Fruit fly (Drosophila melanogaster) whole organism, embryonic: ENCODE measurements around the gene CG1896.

Experiments
- ATbp ChIP-seq: fragments of 200-800 bp; sonication (Bioruptor generic); optimal IDR thresholded peaks from 2 replicates; lab custom pipeline; 2017; ENCODE audit warnings: missing biosample characterization, mild to moderate bottlenecking, missing genetic modification characterization, missing genetic modification reagents
- CG11247 ChIP-seq: fragments of 200-800 bp; sonication (Bioruptor generic); IDR thresholded peaks from 2 replicates; pipeline ENCODE4 v1.3.6; 2022; ENCODE audit warnings: missing biosample characterization, missing genetic modification characterization
- CG11560 ChIP-seq: fragments of 200-800 bp; sonication (Bioruptor generic); IDR thresholded peaks from 3 replicates; pipeline ENCODE4 v1.3.6; 2022; ENCODE audit warnings: missing biosample characterization, missing genetic modification characterization
- CG12071 ChIP-seq: fragments of 200-800 bp; sonication (Bioruptor generic); optimal IDR thresholded peaks from 3 replicates; lab custom pipeline; 2018; ENCODE audit warnings: missing biosample characterization, mild to moderate bottlenecking, missing genetic modification characterization
- CG12659 ChIP-seq: fragments of 200-800 bp; sonication (Bioruptor generic); optimal IDR thresholded peaks from 3 replicates; lab custom pipeline; 2017; ENCODE audit warnings: mild to moderate bottlenecking, missing biosample characterization, missing genetic modification reagents, missing genetic modification characterization
- CG13424 ChIP-seq: fragments of 200-800 bp; sonication (Bioruptor generic); optimal IDR thresholded peaks from 2 replicates; lab custom pipeline; 2019; ENCODE audit warnings: missing biosample characterization, mild to moderate bottlenecking, missing genetic modification characterization, moderate library complexity
- CG13624 ChIP-seq: fragments of 200-800 bp; sonication (Bioruptor generic); optimal IDR thresholded peaks from 2 replicates; lab custom pipeline; 2016; ENCODE audit warnings: missing biosample characterization, missing genetic modification characterization
- CG13775 ChIP-seq: fragments of 200-800 bp; sonication (Bioruptor generic); optimal IDR thresholded peaks from 3 replicates; lab custom pipeline; 2017; ENCODE audit warnings: missing biosample characterization, mild to moderate bottlenecking, missing genetic modification characterization
- CG14860 ChIP-seq: fragments of 200-800 bp; sonication (Bioruptor generic); IDR thresholded peaks from 3 replicates; pipeline ENCODE4 v1.3.6; 2022; ENCODE audit warnings: missing biosample characterization, missing genetic modification characterization; ENCODE audit not compliant: partially characterized antibody
- CG14965 ChIP-seq: fragments of 200-800 bp; sonication (Bioruptor generic); optimal IDR thresholded peaks from 2 replicates; lab custom pipeline; 2016; ENCODE audit warnings: missing biosample characterization, missing genetic modification characterization, borderline replicate concordance
- CG17328 ChIP-seq: fragments of 200-800 bp; sonication (Bioruptor generic); IDR thresholded peaks from 2 replicates; pipeline ENCODE4 v1.3.6; 2022; ENCODE audit warnings: missing biosample characterization, missing genetic modification characterization
- CG17385 ChIP-seq: fragments of 200-800 bp; sonication (Bioruptor generic); optimal IDR thresholded peaks from 3 replicates; lab custom pipeline; 2018; ENCODE audit warnings: missing biosample characterization, mild to moderate bottlenecking, missing genetic modification characterization
- CG2120 ChIP-seq: fragments of 200-800 bp; sonication (Bioruptor generic); optimal IDR thresholded peaks from 3 replicates; lab custom pipeline; 2016; ENCODE audit warnings: missing biosample characterization, missing genetic modification characterization
- CG2199 ChIP-seq: fragments of 200-800 bp; sonication (Bioruptor generic); IDR thresholded peaks from 3 replicates; pipeline ENCODE4 v1.3.6; 2022; ENCODE audit warnings: missing biosample characterization, missing genetic modification characterization
- CG2889 ChIP-seq: fragments of 200-800 bp; sonication (Bioruptor generic); IDR thresholded peaks from 3 replicates; pipeline ENCODE4 v1.3.6; 2022; ENCODE audit warnings: missing biosample characterization, missing genetic modification characterization
- CG30431 ChIP-seq: fragments of 200-800 bp; sonication (Bioruptor generic); optimal IDR thresholded peaks from 2 replicates; lab custom pipeline; 2017; ENCODE audit warnings: missing biosample characterization, missing genetic modification characterization
- CG32532 ChIP-seq: fragments of 200-800 bp; sonication (Bioruptor generic); IDR thresholded peaks from 2 replicates; pipeline ENCODE4 v1.3.6; 2022; ENCODE audit warnings: missing biosample characterization, missing genetic modification characterization
- CG32772 ChIP-seq: fragments of 200-800 bp; sonication (Bioruptor generic); IDR thresholded peaks from 2 replicates; pipeline ENCODE4 v1.3.6; 2022; ENCODE audit warnings: missing biosample characterization, missing genetic modification characterization
- CG33213 ChIP-seq: fragments of 200-800 bp; sonication (Bioruptor generic); optimal IDR thresholded peaks from 3 replicates; lab custom pipeline; 2016; ENCODE audit warnings: missing biosample characterization, missing genetic modification characterization
- CG34224 ChIP-seq: fragments of 200-800 bp; sonication (Bioruptor generic); IDR thresholded peaks from 3 replicates; pipeline ENCODE4 v1.3.6; 2022; ENCODE audit warnings: missing biosample characterization, missing genetic modification characterization; ENCODE audit not compliant: partially characterized antibody
- CG3838 ChIP-seq: fragments of 200-800 bp; sonication (Bioruptor generic); optimal IDR thresholded peaks from 3 replicates; lab custom pipeline; 2016; ENCODE audit warnings: missing biosample characterization, missing genetic modification characterization
- CG7556 ChIP-seq: fragments of 200-800 bp; sonication (Bioruptor generic); optimal IDR thresholded peaks from 2 replicates; lab custom pipeline; 2017; ENCODE audit warnings: missing biosample characterization, mild to moderate bottlenecking, missing genetic modification characterization
- CG8281 ChIP-seq: fragments of 200-800 bp; sonication (Bioruptor generic); optimal IDR thresholded peaks from 2 replicates; lab custom pipeline; 2018; ENCODE audit warnings: missing biosample characterization, mild to moderate bottlenecking, missing genetic modification characterization, moderate library complexity
- CG9609 ChIP-seq: fragments of 200-800 bp; sonication (Bioruptor generic); optimal IDR thresholded peaks from 3 replicates; lab custom pipeline; 2016; ENCODE audit warnings: missing biosample characterization, missing genetic modification characterization
- Doc3 ChIP-seq: fragments of 200-800 bp; sonication (Bioruptor generic); IDR thresholded peaks from 3 replicates; pipeline ENCODE4 v1.3.6; 2022; ENCODE audit warnings: missing biosample characterization, missing genetic modification characterization; ENCODE audit not compliant: partially characterized antibody
- ERR ChIP-seq: fragments of 200-800 bp; sonication (Bioruptor generic); optimal IDR thresholded peaks from 2 replicates; lab custom pipeline; 2016; ENCODE audit warnings: missing biosample characterization, missing genetic modification characterization
- GATAe ChIP-seq: fragments of 200-800 bp; sonication (Bioruptor generic); conservative IDR thresholded peaks from 2 replicates; pipeline ENCODE4 v1.3.6; 2022; ENCODE audit warnings: missing biosample characterization, missing genetic modification characterization
- Hey ChIP-seq: fragments of 200-800 bp; sonication (Bioruptor generic); optimal IDR thresholded peaks from 3 replicates; lab custom pipeline; 2018; ENCODE audit warnings: missing biosample characterization, mild to moderate bottlenecking, missing genetic modification characterization
- Lhr ChIP-seq: fragments of 200-800 bp; sonication (Bioruptor generic); optimal IDR thresholded peaks from 3 replicates; lab custom pipeline; 2017; ENCODE audit warnings: mild to moderate bottlenecking, missing biosample characterization, missing genetic modification reagents, missing genetic modification characterization
- MESR4 ChIP-seq: fragments of 200-800 bp; sonication (Bioruptor generic); optimal IDR thresholded peaks from 2 replicates; lab custom pipeline; 2018; ENCODE audit warnings: missing biosample characterization, mild to moderate bottlenecking, missing genetic modification characterization, moderate library complexity
- Ssrp ChIP-seq: fragments of 200-800 bp; sonication (Bioruptor generic); optimal IDR thresholded peaks from 2 replicates; lab custom pipeline; 2018; ENCODE audit warnings: missing biosample characterization, mild to moderate bottlenecking, missing genetic modification characterization, moderate library complexity
- Xrp1 ChIP-seq: fragments of 200-800 bp; sonication (Bioruptor generic); IDR thresholded peaks from 2 replicates; pipeline ENCODE4 v1.3.6; 2022; ENCODE audit warnings: missing biosample characterization, missing genetic modification characterization
- bsh ChIP-seq, 2 experiments: fragments of 200-800 bp; sonication (Bioruptor generic); optimal IDR thresholded peaks; 2 replicates each; lab custom pipeline; 2017 to 2018; ENCODE audit warnings: mild to moderate bottlenecking in 2 of 2, missing biosample characterization in 2 of 2, missing genetic modification characterization in 2 of 2, moderate library complexity in 1 of 2
- chn ChIP-seq: fragments of 200-800 bp; sonication (Bioruptor generic); optimal IDR thresholded peaks from 2 replicates; lab custom pipeline; 2016; ENCODE audit warnings: missing biosample characterization, missing genetic modification characterization
- dmrt99B ChIP-seq: fragments of 200-800 bp; sonication (Bioruptor generic); optimal IDR thresholded peaks from 2 replicates; lab custom pipeline; 2018; ENCODE audit warnings: missing biosample characterization, mild to moderate bottlenecking, missing genetic modification characterization, moderate library complexity
- fd3F ChIP-seq: fragments of 200-800 bp; sonication (Bioruptor generic); optimal IDR thresholded peaks from 2 replicates; lab custom pipeline; 2018; ENCODE audit warnings: missing biosample characterization, mild to moderate bottlenecking, missing genetic modification characterization, moderate library complexity
- grn ChIP-seq: fragments of 200-800 bp; sonication (Bioruptor generic); optimal IDR thresholded peaks from 3 replicates; lab custom pipeline; 2017; ENCODE audit warnings: missing biosample characterization, missing genetic modification characterization
- jumu ChIP-seq: fragments of 200-800 bp; sonication (Bioruptor generic); optimal IDR thresholded peaks from 3 replicates; lab custom pipeline; 2016; ENCODE audit warnings: missing biosample characterization, missing genetic modification characterization
- kni ChIP-seq: fragments of 200-800 bp; sonication (Bioruptor generic); optimal IDR thresholded peaks from 3 replicates; lab custom pipeline; 2017; ENCODE audit warnings: mild to moderate bottlenecking, missing biosample characterization, missing genetic modification reagents, missing genetic modification characterization
- lola ChIP-seq, 3 experiments: fragments of >200 bp in 2 of 3; fragments of 200-800 bp in 1 of 3; sonication (Bioruptor generic) in 1 of 3; optimal IDR thresholded peaks; 2 replicates each; lab custom pipeline; 2017 to 2019; ENCODE audit warnings: missing biosample characterization in 3 of 3, missing genetic modification characterization in 3 of 3, mild to moderate bottlenecking in 1 of 3, moderate library complexity in 1 of 3
- oc ChIP-seq: fragments of 200-800 bp; sonication (Bioruptor generic); optimal IDR thresholded peaks from 2 replicates; lab custom pipeline; 2018; ENCODE audit warnings: missing biosample characterization, mild to moderate bottlenecking, missing genetic modification characterization, moderate library complexity
- odd ChIP-seq: fragments of 200-800 bp; sonication (Bioruptor generic); optimal IDR thresholded peaks from 2 replicates; lab custom pipeline; 2017; ENCODE audit warnings: missing biosample characterization, mild to moderate bottlenecking, missing genetic modification characterization
- pzg ChIP-seq: fragments of 200-800 bp; sonication (Bioruptor generic); optimal IDR thresholded peaks from 3 replicates; lab custom pipeline; 2018; ENCODE audit warnings: missing biosample characterization, mild to moderate bottlenecking, missing genetic modification characterization, moderate library complexity
- salm ChIP-seq: fragments of 200-800 bp; sonication (Bioruptor generic); optimal IDR thresholded peaks from 2 replicates; lab custom pipeline; 2018; ENCODE audit warnings: missing biosample characterization, mild to moderate bottlenecking, missing genetic modification characterization
- sqz ChIP-seq: fragments of 200-800 bp; sonication (Bioruptor generic); optimal IDR thresholded peaks from 3 replicates; lab custom pipeline; 2018; ENCODE audit warnings: missing biosample characterization, mild to moderate bottlenecking, missing genetic modification characterization
- trem ChIP-seq: fragments of 200-800 bp; optimal IDR thresholded peaks from 3 replicates; lab custom pipeline; 2019; ENCODE audit warnings: missing biosample characterization, mild to moderate bottlenecking, missing genetic modification characterization, moderate library complexity
- ttk ChIP-seq: fragments of 200-800 bp; sonication (Bioruptor generic); IDR thresholded peaks from 2 replicates; pipeline ENCODE4 v2.1.2; 2022; ENCODE audit warnings: missing biosample characterization, missing genetic modification characterization
- twi ChIP-seq: fragments of 200-800 bp; optimal IDR thresholded peaks from 2 replicates; lab custom pipeline; 2019; ENCODE audit warnings: missing biosample characterization, mild to moderate bottlenecking, missing genetic modification characterization, moderate library complexity

CG1896 gene

DNA sequence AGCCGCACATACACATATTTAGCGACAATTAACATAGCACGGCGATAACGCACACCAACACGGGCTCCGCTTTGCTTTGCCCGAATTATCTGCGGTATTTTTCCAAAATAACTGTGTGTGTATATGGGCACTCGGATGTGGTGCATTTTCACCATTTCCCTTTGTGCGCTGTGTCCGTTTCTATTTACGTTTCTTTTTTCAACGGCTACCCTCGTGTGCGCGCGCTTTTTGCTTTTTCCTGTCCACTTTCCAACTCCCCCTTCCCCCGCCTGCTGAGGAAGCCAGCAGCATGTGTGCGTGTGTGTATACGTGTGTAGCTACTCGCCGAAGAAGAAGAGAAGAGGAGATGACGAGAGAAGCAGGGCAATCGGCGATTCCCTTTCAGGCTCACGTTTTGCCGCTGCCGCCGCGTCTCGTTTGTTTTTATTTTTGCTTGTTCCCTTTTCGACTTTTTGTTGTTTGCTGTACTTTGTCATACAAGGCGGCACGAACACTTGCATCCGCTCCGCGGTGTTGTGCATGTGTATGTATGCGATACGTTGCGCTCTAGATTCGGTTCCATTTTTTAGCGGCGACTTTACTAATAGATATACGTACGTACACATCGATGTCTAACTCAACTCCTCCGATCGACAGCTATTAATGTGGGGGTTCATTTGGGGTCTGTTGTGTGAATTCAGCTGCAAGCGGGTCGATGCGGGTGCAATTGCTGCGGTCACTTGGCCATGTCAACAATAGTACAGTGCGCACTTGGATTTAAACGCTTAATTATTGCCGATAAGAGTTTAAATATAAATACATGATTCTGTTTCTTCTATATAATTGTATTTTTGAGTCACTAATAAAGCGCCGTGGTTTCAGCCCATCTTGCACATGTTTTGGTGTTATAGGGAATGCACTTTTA, 4.3 kb downstream of the CG1896 start (continued):
- TF ChIP-seq CG14965 (GFP tag; lab: Kevin White, UChicago) (no peak), salm (tag; lab: Kevin White, UChicago) (no peak), CG11560 (no peak), jumu (GFP tag; lab: Kevin White, UChicago) (no peak), Doc3 (GFP tag; lab: Robert Waterston, UW) (no peak), grn (GFP tag; lab: Kevin White, UChicago) (no peak), twi (peak; percentile 59), GATAe (GFP tag; lab: Robert Waterston, UW) (no peak), lola (GFP tag; optimal IDR thresholded peaks at IDR 0.05; lab: Kevin White, UChicago) (no peak), ttk (GFP tag; lab: Robert Waterston, UW) (no peak), CG3838 (GFP tag; lab: Kevin White, UChicago) (no peak), ATbp (no peak), CG13775 (GFP tag; lab: Kevin White, UChicago) (no peak), CG34224 (no peak), bsh (GFP tag; optimal IDR thresholded peaks at IDR 0.05; lab: Kevin White, UChicago) (peak in 1 of 2 experiments; percentile 60), CG13624 (GFP tag; lab: Kevin White, UChicago) (no peak), Ssrp (no peak), Xrp1 (GFP tag; lab: Robert Waterston, UW) (no peak), oc (tag; lab: Kevin White, UChicago) (peak; percentile 7), pzg (peak; percentile 28), CG8281 (tag; lab: Kevin White, UChicago) (no peak), MESR4 (GFP tag; lab: Kevin White, UChicago) (peak; percentile 62), CG30431 (GFP tag; lab: Kevin White, UChicago) (no peak), trem (tag; lab: Kevin White, UChicago) (peak; percentile 8), CG2120 (GFP tag; lab: Kevin White, UChicago) (no peak), CG12071 (GFP tag; lab: Kevin White, UChicago) (peak; percentile 29), CG2199 (no peak), CG13424 (tag; lab: Kevin White, UChicago) (peak; percentile 9), ERR (GFP tag; lab: Kevin White, UChicago) (no peak), odd (GFP tag; lab: Kevin White, UChicago) (peak; percentile 65), CG2889 (no peak), CG32532 (GFP tag; lab: Robert Waterston, UW) (no peak), CG12659 (GFP tag; lab: Kevin White, UChicago) (no peak), chn (peak; percentile 7), CG11247 (no peak), dmrt99B (tag; lab: Kevin White, UChicago) (no peak), kni (GFP tag; lab: Kevin White, UChicago) (peak; percentile 89), sqz (GFP tag; lab: Kevin White, UChicago) (no peak), CG9609 (GFP tag; lab: Kevin White, UChicago) (no peak), CG17328 (GFP tag; lab: Robert Waterston, UW) (no peak), CG33213 (GFP tag; lab: Kevin White, UChicago) (no peak), Lhr (no peak), CG14860 (GFP tag; lab: Robert Waterston, UW) (no peak), CG7556 (no peak), CG17385 (GFP tag; lab: Kevin White, UChicago) (peak; percentile 98), fd3F (GFP tag; lab: Kevin White, UChicago) (no peak), Hey (tag; lab: Kevin White, UChicago) (no peak), CG32772 (GFP tag; lab: Robert Waterston, UW) (no peak)
